Worm (Caenorhabditis elegans) whole organism, mixed stage, embryonic: ENCODE data around the gene dct-1.

Experiments used
- elt-1 ChIP-seq: sonication (generic microtip); optimal IDR thresholded peaks from 2 replicates; lab custom pipeline; 2017; ENCODE audit warnings: missing genetic modification characterization, mild to moderate bottlenecking, missing compliant biosample characterization, antibody characterized with exemption, moderate library complexity, borderline replicate concordance; ENCODE audit not compliant: insufficient read depth
- elt-3 ChIP-seq: fragments of 150-350 bp; optimal IDR thresholded peaks from 2 replicates; lab custom pipeline; 2014; ENCODE audit warnings: missing biosample characterization, missing genetic modification characterization
- lin-13 ChIP-seq: fragments of 150-350 bp; optimal IDR thresholded peaks from 2 replicates; lab custom pipeline; 2014; ENCODE audit warnings: missing biosample characterization, missing genetic modification characterization
- lsy-2 ChIP-seq: fragments of 150-350 bp; optimal IDR thresholded peaks from 2 replicates; lab custom pipeline; 2014; ENCODE audit warnings: missing biosample characterization, missing genetic modification characterization
- nhr-28 ChIP-seq: fragments of 150-350 bp; optimal IDR thresholded peaks from 2 replicates; lab custom pipeline; 2014; ENCODE audit warnings: missing biosample characterization, missing genetic modification characterization
- snpc-4 ChIP-seq: fragments of 150-350 bp; optimal IDR thresholded peaks from 2 replicates; lab custom pipeline; 2014; ENCODE audit warnings: missing biosample characterization, missing genetic modification characterization
- unc-39 ChIP-seq: fragments of 150-350 bp; optimal IDR thresholded peaks from 2 replicates; lab custom pipeline; 2014; ENCODE audit warnings: missing biosample characterization, missing genetic modification characterization

- TF ChIP-seq lsy-2 (tag; lab: Kevin White, UChicago) (no peak), lin-13 (no peak), elt-3 (no peak), nhr-28 (tag; lab: Kevin White, UChicago) (no peak), unc-39 (tag; lab: Kevin White, UChicago) (no peak), snpc-4 (tag; lab: Kevin White, UChicago) (no peak), elt-1 (tag; lab: Kevin White, UChicago) (no peak)
Measured at ce11 chrX:7925134-7925533, 29.0 kb upstream of the dct-1 start, which contains the start of gene zig-4.
